Worm (Caenorhabditis elegans): ENCODE results near the gene clec-234.

ce11 chrV:16406357-16406756 lies 27.0 kb downstream of the clec-234 start:
- TF ChIP-seq flt-1 (GFP tag; IDR thresholded peaks at IDR 0.05) (no peak), tab-1 (GFP tag; IDR thresholded peaks at IDR 0.05) (no peak), klf-2 (GFP tag; conservative IDR thresholded peaks at IDR 0.05) (no peak), ztf-23 (GFP tag; IDR thresholded peaks at IDR 0.05) (no peak), cog-1 (tag; optimal IDR thresholded peaks at IDR 0.05) (no peak), med-1 (GFP tag; optimal IDR thresholded peaks at IDR 0.05; ENCODE audit: insufficient read depth) (no peak), ztf-29 (GFP tag; IDR thresholded peaks at IDR 0.05) (no peak), T22C8.4 (GFP tag; IDR thresholded peaks at IDR 0.05) (no peak)
